Worm (Caenorhabditis elegans): ENCODE results near the gene F22F7.11.

- TF ChIP-seq ama-1 (optimal IDR thresholded peaks at IDR 0.05) (no peak), flt-1 (GFP tag; IDR thresholded peaks at IDR 0.05) (no peak), tbx-37 (GFP tag; conservative IDR thresholded peaks at IDR 0.05) (no peak), sea-1 (GFP tag; conservative IDR thresholded peaks at IDR 0.05) (no peak), hmg-4 (GFP tag; optimal IDR thresholded peaks at IDR 0.05) (no peak), tbx-11 (GFP tag; IDR thresholded peaks at IDR 0.05) (no peak), aly-1 (tag; optimal IDR thresholded peaks at IDR 0.05) (no peak), hnd-1 (tag; optimal IDR thresholded peaks at IDR 0.05) (no peak), tra-4 (tag; optimal IDR thresholded peaks at IDR 0.05) (no peak)
Measured at ce11 chrV:2146795-2147194, 27.2 kb downstream of the F22F7.11 start, which contains the start of gene srbc-20.
